Fruit fly (Drosophila melanogaster): ENCODE results near the gene CG17776.

dm6 chrX:2223454-2223853, 38.9 kb downstream of the CG17776 start, which contains the start of gene CG14052:
- TF ChIP-seq rn (GFP tag; IDR thresholded peaks at IDR 0.05) (no peak), Pif1A (GFP tag; optimal IDR thresholded peaks at IDR 0.05) (no peak), EcR (GFP tag; optimal IDR thresholded peaks at IDR 0.05) (no peak), CG10348 (GFP tag; IDR thresholded peaks at IDR 0.05) (no peak), CG8301 (tag; optimal IDR thresholded peaks at IDR 0.05) (no peak), CG9948 (tag; optimal IDR thresholded peaks at IDR 0.05) (no peak), Pif1B (GFP tag; optimal IDR thresholded peaks at IDR 0.05) (no peak), CG4496 (GFP tag; IDR thresholded peaks at IDR 0.05) (no peak), Snoo (tag; optimal IDR thresholded peaks at IDR 0.05) (no peak), CG32121 (GFP tag; IDR thresholded peaks at IDR 0.05) (no peak), Ets98B (GFP tag; IDR thresholded peaks at IDR 0.05) (no peak), D1 (tag; optimal IDR thresholded peaks at IDR 0.05) (no peak)

All from whole organism, pupa.